Fruit fly (Drosophila melanogaster): Measurements from ENCODE around the gene CG14453.
A peak's percentile ranks its signal among the peaks of the same experiment; 100 is the strongest.

The CG14453 gene

DNA sequence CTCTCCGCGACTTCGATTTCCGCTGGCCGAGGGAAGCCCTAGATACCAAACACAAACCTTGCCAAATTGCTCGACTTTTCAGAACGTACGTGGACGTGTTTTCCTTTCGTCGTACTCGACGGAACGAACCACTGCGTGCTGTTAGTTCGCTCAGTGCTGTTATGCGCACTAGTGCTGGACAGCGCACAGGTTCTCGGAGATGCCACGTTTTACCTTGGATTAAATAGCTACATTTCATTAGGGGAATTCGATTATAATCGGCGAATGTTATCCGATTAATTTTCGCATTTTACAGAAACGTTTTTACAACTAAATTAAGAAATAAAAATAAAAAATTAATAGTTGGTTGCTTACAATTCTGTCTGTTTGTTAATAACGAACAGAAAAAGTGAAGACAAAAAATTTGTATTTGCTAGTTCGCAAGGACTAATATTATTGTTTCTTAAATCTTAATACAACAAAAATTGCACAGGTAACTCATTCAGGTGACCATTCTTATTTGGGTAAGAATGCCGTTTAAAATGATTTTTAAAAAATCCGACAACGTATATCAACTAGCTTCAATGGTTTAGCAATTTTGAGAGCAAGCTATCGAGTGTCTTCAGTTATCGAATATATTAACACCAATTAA is 23.4 kb downstream of the CG14453 start, which contains the start of the genes ArfGAP3 and CG32452 (continued):
- peak; percentile 77 for TF ChIP-seq Ada2b (GFP tag; IDR thresholded peaks at IDR 0.05)
- peak; percentile 83 for TF ChIP-seq CG13424 (tag; optimal IDR thresholded peaks at IDR 0.05)
- TF ChIP-seq CG2889 (GFP tag; IDR thresholded peaks at IDR 0.05) = 0 out of 3 replicates have a peak, but pooled peaks have one; percentile 37
- TF ChIP-seq HLH3B (GFP tag; IDR thresholded peaks at IDR 0.05) = peak; percentile 76
- no peak; the same call in 1 of the 2 replicates for TF ChIP-seq CG11696 (GFP tag; IDR thresholded peaks at IDR 0.05)
- TF ChIP-seq zen (tag; optimal IDR thresholded peaks at IDR 0.05) = peak; percentile 66
- TF ChIP-seq CG10979 (tag; optimal IDR thresholded peaks at IDR 0.05) = peak; percentile 62
- peak; percentile 63; the same call in 1 of the 2 replicates for TF ChIP-seq CG10366 (GFP tag; IDR thresholded peaks at IDR 0.05)
- TF ChIP-seq h (optimal IDR thresholded peaks at IDR 0.05) = no peak
- TF ChIP-seq sc (optimal IDR thresholded peaks at IDR 0.05) = no peak
- TF ChIP-seq sc (GFP tag; optimal IDR thresholded peaks at IDR 0.05) = peak; percentile 34
- peak; percentile 23 for TF ChIP-seq gfzf (GFP tag; optimal IDR thresholded peaks at IDR 0.05)
- 0 out of 2 replicates have a peak, but pooled peaks have one; percentile 37 for TF ChIP-seq gt (GFP tag; IDR thresholded peaks at IDR 0.05)
- peak; percentile 44 for TF ChIP-seq ap (GFP tag; IDR thresholded peaks at IDR 0.05)
- TF ChIP-seq B-H1 (GFP tag; IDR thresholded peaks at IDR 0.05) = 0 out of 3 replicates have a peak, but pooled peaks have one; percentile 40
- TF ChIP-seq Nf-YA (GFP tag; IDR thresholded peaks at IDR 0.05) = no peak
- TF ChIP-seq Neu2 (GFP tag; optimal IDR thresholded peaks at IDR 0.05; ENCODE audit: borderline replicate concordance) = no peak
- peak; percentile 50 for TF ChIP-seq onecut (GFP tag; IDR thresholded peaks at IDR 0.05)
- TF ChIP-seq z (GFP tag; IDR thresholded peaks at IDR 0.05) = no peak
- peak; percentile 73 for TF ChIP-seq CG15696 (tag; optimal IDR thresholded peaks at IDR 0.05)
- TF ChIP-seq Sry-β (GFP tag; optimal IDR thresholded peaks at IDR 0.05) = peak; percentile 94
- no peak for TF ChIP-seq fd102C (GFP tag; optimal IDR thresholded peaks at IDR 0.05)
- TF ChIP-seq CG3726 (GFP tag; IDR thresholded peaks at IDR 0.05) = no peak
- TF ChIP-seq ssp (GFP tag; IDR thresholded peaks at IDR 0.05) = peak; percentile 74
- TF ChIP-seq nau (GFP tag; optimal IDR thresholded peaks at IDR 0.05) = peak; percentile 4
- peak; percentile 66 for TF ChIP-seq lmd (GFP tag; IDR thresholded peaks at IDR 0.05)
- TF ChIP-seq B-H2 (GFP tag; optimal IDR thresholded peaks at IDR 0.05) = peak; percentile 72
- TF ChIP-seq ac (GFP tag; optimal IDR thresholded peaks at IDR 0.05) = no peak
- TF ChIP-seq Dip3 (GFP tag; optimal IDR thresholded peaks at IDR 0.05) = peak; percentile 57
- peak; percentile 77 for TF ChIP-seq ftz-f1 (GFP tag; optimal IDR thresholded peaks at IDR 0.05)
- peak; percentile 51 for TF ChIP-seq CG6683 (GFP tag; optimal IDR thresholded peaks at IDR 0.05)
- peak; percentile 76 for TF ChIP-seq cato (GFP tag; optimal IDR thresholded peaks at IDR 0.05; ENCODE audit: borderline replicate concordance)
- TF ChIP-seq eyg (GFP tag; optimal IDR thresholded peaks at IDR 0.05) = no peak
- peak; percentile 68 for TF ChIP-seq CG34224 (GFP tag; IDR thresholded peaks at IDR 0.05; ENCODE audit: partially characterized antibody)
- TF ChIP-seq CG9727 (GFP tag; optimal IDR thresholded peaks at IDR 0.05) = peak; percentile 78
- TF ChIP-seq CG14860 (GFP tag; IDR thresholded peaks at IDR 0.05; ENCODE audit: partially characterized antibody) = no peak
- TF ChIP-seq CG2116 (GFP tag; optimal IDR thresholded peaks at IDR 0.05) = peak; percentile 78
- TF ChIP-seq cg (GFP tag; optimal IDR thresholded peaks at IDR 0.05) = no peak
- peak; percentile 84 for TF ChIP-seq Hsf (GFP tag; optimal IDR thresholded peaks at IDR 0.05)
- TF ChIP-seq zfh2 (GFP tag; optimal IDR thresholded peaks at IDR 0.05) = peak; percentile 80
- peak; percentile 24 for TF ChIP-seq CG8944 (GFP tag; optimal IDR thresholded peaks at IDR 0.05)
- peak; percentile 78 for TF ChIP-seq az2 (GFP tag; optimal IDR thresholded peaks at IDR 0.05)
- TF ChIP-seq YL-1 (GFP tag; optimal IDR thresholded peaks at IDR 0.05) = peak; percentile 62
- no peak for TF ChIP-seq schlank (tag; optimal IDR thresholded peaks at IDR 0.05)
- TF ChIP-seq cwo (GFP tag; optimal IDR thresholded peaks at IDR 0.05) = peak; percentile 22
- peak; percentile 36 for TF ChIP-seq Antp (GFP tag; optimal IDR thresholded peaks at IDR 0.05)
- TF ChIP-seq CG4854 (GFP tag; optimal IDR thresholded peaks at IDR 0.05) = no peak
- TF ChIP-seq sna (GFP tag; IDR thresholded peaks at IDR 0.05; ENCODE audit: partially characterized antibody) = 0 out of 2 replicates have a peak, but pooled peaks have one; percentile 46
- peak; percentile 62; the same call in 1 of the 3 replicates for TF ChIP-seq H15 (GFP tag; IDR thresholded peaks at IDR 0.05)
- no peak for TF ChIP-seq NC2α (GFP tag; optimal IDR thresholded peaks at IDR 0.05)

Measured in whole organism, embryonic.